Worm (Caenorhabditis elegans) whole organism, midembryonic: Measurements from ENCODE around the gene F46B3.9.

Experiments
- T22C8.4 ChIP-seq: fragments of 200-800 bp; sonication (Bioruptor generic); IDR thresholded peaks from 2 replicates; pipeline ENCODE4 v1.3.6; 2022; ENCODE audit warnings: missing genetic modification characterization, missing compliant biosample characterization
- cog-1 ChIP-seq: sonication (generic microtip); optimal IDR thresholded peaks from 2 replicates; lab custom pipeline; 2016; ENCODE audit warnings: missing genetic modification characterization, missing compliant biosample characterization
- flt-1 ChIP-seq: fragments of 200-800 bp; sonication (Bioruptor generic); IDR thresholded peaks from 2 replicates; pipeline ENCODE4 v1.3.6; 2022; ENCODE audit warnings: missing genetic modification characterization, missing compliant biosample characterization
- med-1 ChIP-seq: sonication (generic microtip); optimal IDR thresholded peaks from 2 replicates; lab custom pipeline; 2017; ENCODE audit warnings: missing genetic modification characterization, mild to moderate bottlenecking, missing compliant biosample characterization, antibody characterized with exemption, missing genetic modification reagents; ENCODE audit not compliant: insufficient read depth
- ref-1 ChIP-seq: fragments of 200-800 bp; sonication (Bioruptor generic); conservative IDR thresholded peaks from 2 replicates; pipeline ENCODE4 v1.3.6; 2022; ENCODE audit warnings: missing genetic modification reagents, missing genetic modification characterization, missing compliant biosample characterization
- ztf-23 ChIP-seq: fragments of 200-800 bp; sonication (Bioruptor generic); IDR thresholded peaks from 2 replicates; pipeline ENCODE4 v1.3.6; 2022; ENCODE audit warnings: missing genetic modification reagents, missing genetic modification characterization, missing compliant biosample characterization

DNA sequence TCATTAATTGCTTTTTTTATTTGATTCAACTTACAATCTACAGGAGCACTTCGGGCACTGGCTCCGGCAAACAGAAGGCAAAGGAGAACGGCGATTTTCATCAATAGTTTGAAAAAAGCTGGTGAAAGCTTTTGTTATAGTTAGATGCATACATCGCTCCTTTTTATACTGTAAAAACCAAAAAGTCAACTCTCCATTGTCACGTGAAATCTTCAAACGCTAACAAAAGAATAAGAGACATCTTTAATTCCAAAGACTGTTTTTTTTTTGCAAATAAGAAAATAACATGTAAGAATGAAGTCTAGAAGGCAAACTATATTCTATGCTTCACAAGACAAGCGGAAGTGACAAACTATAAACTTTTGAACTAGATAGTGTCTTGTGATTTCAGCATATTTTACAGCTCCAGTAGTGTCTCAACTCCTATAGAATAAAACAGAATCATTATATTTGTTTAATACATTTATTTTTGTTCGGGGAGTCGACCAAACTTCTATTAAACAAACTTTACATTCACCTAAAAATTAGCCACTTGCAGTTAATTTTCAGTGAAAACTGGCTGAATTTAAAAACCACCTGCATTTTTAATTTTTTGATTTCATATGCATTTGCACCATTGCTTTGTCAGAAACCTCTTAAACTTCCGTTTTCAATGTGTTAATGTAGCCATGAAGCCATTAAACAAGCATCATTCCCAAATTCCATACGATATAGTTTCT is at the start of gene F46B3.9, which contains the start of gene srz-18:
- TF ChIP-seq flt-1 (GFP tag; lab: Robert Waterston, UW) (no peak), med-1 (GFP tag; lab: Kevin White, UChicago) (no peak), ref-1 (GFP tag; lab: Robert Waterston, UW) (no peak), T22C8.4 (GFP tag; lab: Robert Waterston, UW) (no peak), ztf-23 (GFP tag; lab: Robert Waterston, UW) (no peak), cog-1 (tag; lab: Kevin White, UChicago) (no peak)
